Worm (Caenorhabditis elegans) whole organism, L1 larva: ENCODE data around the gene T05C12.9.

Experiments used
- ama-1 ChIP-seq: fragments of 150-350 bp; optimal IDR thresholded peaks from 2 replicates; lab custom pipeline; 2014
- blmp-1 ChIP-seq: fragments of 150-350 bp; optimal IDR thresholded peaks from 2 replicates; lab custom pipeline; 2014; ENCODE audit warnings: missing biosample characterization, missing genetic modification characterization
- lin-13 ChIP-seq: fragments of 150-350 bp; optimal IDR thresholded peaks from 2 replicates; lab custom pipeline; 2014; ENCODE audit warnings: missing biosample characterization, missing genetic modification reagents, missing genetic modification characterization
- lin-39 ChIP-seq: fragments of 150-350 bp; optimal IDR thresholded peaks from 2 replicates; lab custom pipeline; 2014; ENCODE audit warnings: missing biosample characterization, missing genetic modification reagents, missing genetic modification characterization
- lsy-2 ChIP-seq, 2 experiments: fragments of 150-350 bp; optimal IDR thresholded peaks; 2 replicates each; lab custom pipeline; 2014; ENCODE audit warnings: missing biosample characterization in 2 of 2, missing genetic modification characterization in 2 of 2
- nhr-237 ChIP-seq: fragments of 150-350 bp; optimal IDR thresholded peaks from 2 replicates; lab custom pipeline; 2014; ENCODE audit warnings: missing biosample characterization, missing genetic modification characterization
- snpc-4 ChIP-seq: fragments of 150-350 bp; optimal IDR thresholded peaks from 2 replicates; lab custom pipeline; 2014; ENCODE audit warnings: missing biosample characterization, missing genetic modification characterization

DNA sequence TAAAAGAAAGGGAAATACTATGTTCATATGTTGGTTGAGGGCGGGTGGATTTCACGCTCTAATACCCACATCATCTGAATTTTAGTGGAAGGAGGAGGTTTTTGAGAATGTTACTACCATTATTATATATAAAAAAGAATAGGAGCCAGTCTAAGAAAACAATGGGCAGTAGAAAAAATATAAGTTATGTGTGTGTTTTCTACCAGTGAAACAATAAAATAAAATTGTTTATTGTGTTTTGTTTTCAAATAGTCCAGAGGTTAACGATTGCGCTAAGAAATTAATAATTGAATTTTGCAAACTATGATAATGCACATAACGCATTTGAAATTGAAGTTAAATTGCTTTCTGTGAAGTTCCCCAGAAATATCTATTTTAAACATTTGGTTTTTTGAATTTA is 16.4 kb upstream of the T05C12.9 start, which contains the start of gene M110.8:
- TF ChIP-seq blmp-1 (no peak), snpc-4 (no peak), lsy-2 (tag; optimal IDR thresholded peaks at IDR 0.05; lab: Kevin White, UChicago) (no peak), nhr-237 (no peak), ama-1 (no peak), lin-13 (GFP tag; lab: Kevin White, UChicago) (no peak), lin-39 (tag; lab: Kevin White, UChicago) (no peak)
